Fruit fly (Drosophila melanogaster): Measurements from ENCODE around the gene Nt5a.
A peak's percentile ranks its signal among the peaks of the same experiment; 100 is the strongest.

Nt5a gene

dm6 chr3L:1300076-1300635 is 7.1 kb downstream of the Nt5a start (continued):
- TF ChIP-seq Poxn (GFP tag; IDR thresholded peaks at IDR 0.05), result no peak
- TF ChIP-seq CG11247 (GFP tag; IDR thresholded peaks at IDR 0.05), result peak; percentile 60; the same call in 1 of the 2 replicates
- TF ChIP-seq Ets97D (GFP tag; optimal IDR thresholded peaks at IDR 0.05), result peak; percentile 19
- peak; percentile 72 for TF ChIP-seq CG18619 (GFP tag; optimal IDR thresholded peaks at IDR 0.05)
- TF ChIP-seq fd102C (GFP tag; optimal IDR thresholded peaks at IDR 0.05), result peak; percentile 41
- peak; percentile 92 for TF ChIP-seq CG14710 (tag; optimal IDR thresholded peaks at IDR 0.05)
- peak; percentile 63 for TF ChIP-seq wor (GFP tag; IDR thresholded peaks at IDR 0.05)
- peak; percentile 57 for TF ChIP-seq CG10462 (GFP tag; optimal IDR thresholded peaks at IDR 0.05)
- peak; percentile 33; the same call in 1 of the 2 replicates for TF ChIP-seq CG7372 (GFP tag; IDR thresholded peaks at IDR 0.05)
- TF ChIP-seq ftz-f1 (GFP tag; optimal IDR thresholded peaks at IDR 0.05), result no peak
- no peak for TF ChIP-seq tio (GFP tag; optimal IDR thresholded peaks at IDR 0.05)
- TF ChIP-seq CG13424 (tag; optimal IDR thresholded peaks at IDR 0.05), result peak; percentile 82
- no peak for TF ChIP-seq inv (GFP tag; IDR thresholded peaks at IDR 0.05; ENCODE audit: partially characterized antibody)
- TF ChIP-seq pita (GFP tag; optimal IDR thresholded peaks at IDR 0.05), result no peak
- no peak for TF ChIP-seq ash1 (GFP tag; optimal IDR thresholded peaks at IDR 0.05)
- peak; percentile 62; the same call in 1 of the 3 replicates for TF ChIP-seq B-H1 (GFP tag; IDR thresholded peaks at IDR 0.05)
- TF ChIP-seq Usf (GFP tag; optimal IDR thresholded peaks at IDR 0.05), result peak; percentile 51
- TF ChIP-seq eve (GFP tag; optimal IDR thresholded peaks at IDR 0.05), result no peak
- TF ChIP-seq CG11560 (tag; IDR thresholded peaks at IDR 0.05), result 0 out of 3 replicates have a peak, but pooled peaks have one; percentile 48
- peak; percentile 89 for TF ChIP-seq CG7556 (GFP tag; optimal IDR thresholded peaks at IDR 0.05)
- no peak for TF ChIP-seq CG1792 (GFP tag; optimal IDR thresholded peaks at IDR 0.05)
- peak; percentile 62 for TF ChIP-seq sisA (GFP tag; IDR thresholded peaks at IDR 0.05)
- TF ChIP-seq TFAM (GFP tag; optimal IDR thresholded peaks at IDR 0.05), result no peak
- peak; percentile 72 for TF ChIP-seq scrt (GFP tag; optimal IDR thresholded peaks at IDR 0.05)
- TF ChIP-seq ab (GFP tag; optimal IDR thresholded peaks at IDR 0.05), result no peak
- TF ChIP-seq slou (GFP tag; optimal IDR thresholded peaks at IDR 0.05), result no peak
- peak; percentile 79 for TF ChIP-seq CG10209 (GFP tag; optimal IDR thresholded peaks at IDR 0.05)
- TF ChIP-seq psq (GFP tag; optimal IDR thresholded peaks at IDR 0.05), result peak; percentile 54
- peak; percentile 83 for TF ChIP-seq lmd (GFP tag; IDR thresholded peaks at IDR 0.05)
- peak; percentile 90 for TF ChIP-seq CG2678 (tag; optimal IDR thresholded peaks at IDR 0.05)
- peak; percentile 85 for TF ChIP-seq fd96Cb (tag; optimal IDR thresholded peaks at IDR 0.05)
- TF ChIP-seq row (GFP tag; IDR thresholded peaks at IDR 0.05), result peak; percentile 92
- TF ChIP-seq CG32532 (GFP tag; IDR thresholded peaks at IDR 0.05), result peak; percentile 79
- TF ChIP-seq Max (GFP tag; optimal IDR thresholded peaks at IDR 0.05), result peak; percentile 80
- peak; percentile 12 to 81 for TF ChIP-seq dpn (GFP tag; optimal IDR thresholded peaks at IDR 0.05)
- TF ChIP-seq CG12155 (GFP tag; optimal IDR thresholded peaks at IDR 0.05), result peak; percentile 76
- peak; percentile 90 for TF ChIP-seq CG18599 (GFP tag; optimal IDR thresholded peaks at IDR 0.05)
- peak; percentile 18 for TF ChIP-seq vfl (GFP tag; optimal IDR thresholded peaks at IDR 0.05)
- TF ChIP-seq CG2202 (tag; optimal IDR thresholded peaks at IDR 0.05), result peak; percentile 71
- TF ChIP-seq CG17829 (tag; optimal IDR thresholded peaks at IDR 0.05), result peak; percentile 94
- peak; percentile 24 for TF ChIP-seq mam (GFP tag; optimal IDR thresholded peaks at IDR 0.05)
- peak; percentile 75 for TF ChIP-seq pros (GFP tag; optimal IDR thresholded peaks at IDR 0.05)
- TF ChIP-seq Deaf1 (tag; optimal IDR thresholded peaks at IDR 0.05), result peak; percentile 68
- peak; percentile 60 for TF ChIP-seq CG30431 (GFP tag; optimal IDR thresholded peaks at IDR 0.05)
- TF ChIP-seq bcd (GFP tag; optimal IDR thresholded peaks at IDR 0.05), result peak; percentile 79
- peak; percentile 2 for TF ChIP-seq pum (GFP tag; optimal IDR thresholded peaks at IDR 0.05)
- peak; percentile 64 for TF ChIP-seq onecut (GFP tag; IDR thresholded peaks at IDR 0.05)
- peak; percentile 68 for TF ChIP-seq CG3847 (GFP tag; IDR thresholded peaks at IDR 0.05)
- TF ChIP-seq Ada2b (GFP tag; IDR thresholded peaks at IDR 0.05), result no peak
- peak; percentile 75 for TF ChIP-seq az2 (GFP tag; optimal IDR thresholded peaks at IDR 0.05)
- peak; percentile 19 for TF ChIP-seq CG7786 (GFP tag; optimal IDR thresholded peaks at IDR 0.05)
